Worm (Caenorhabditis elegans) whole organism, L2 larva: Measurements from ENCODE around the gene phf-34.

Experiments
- alr-1 ChIP-seq: fragments of 150-350 bp; optimal IDR thresholded peaks from 2 replicates; lab custom pipeline; 2014; ENCODE audit warnings: missing biosample characterization, missing genetic modification characterization
- ceh-82 ChIP-seq: fragments of 150-350 bp; optimal IDR thresholded peaks from 2 replicates; lab custom pipeline; 2014; ENCODE audit warnings: missing biosample characterization, missing genetic modification characterization
- egl-27 ChIP-seq: sonication (generic microtip); optimal IDR thresholded peaks from 3 replicates; lab custom pipeline; 2017; ENCODE audit warnings: missing biosample characterization, missing genetic modification reagents, missing genetic modification characterization
- fos-1 ChIP-seq: fragments of 150-350 bp; optimal IDR thresholded peaks from 2 replicates; lab custom pipeline; 2014; ENCODE audit warnings: missing biosample characterization, missing genetic modification characterization
- lin-39 ChIP-seq: fragments of 150-350 bp; optimal IDR thresholded peaks from 2 replicates; lab custom pipeline; 2014; ENCODE audit warnings: missing biosample characterization, missing genetic modification reagents, missing genetic modification characterization
- lsy-2 ChIP-seq, 2 experiments: fragments of 150-350 bp in 1 of 2; sonication (generic microtip) in 1 of 2; optimal IDR thresholded peaks; 2 replicates each; lab custom pipeline; 2014 to 2017; ENCODE audit warnings: missing biosample characterization in 2 of 2, missing genetic modification characterization in 2 of 2
- mdl-1 ChIP-seq, 2 experiments: fragments of 150-350 bp in 1 of 2; sonication (generic microtip) in 1 of 2; optimal IDR thresholded peaks; 2 replicates each; lab custom pipeline; 2017; ENCODE audit warnings: missing biosample characterization in 2 of 2, missing genetic modification characterization in 2 of 2
- nhr-237 ChIP-seq: fragments of 150-350 bp; optimal IDR thresholded peaks from 2 replicates; lab custom pipeline; 2014; ENCODE audit warnings: missing biosample characterization, missing genetic modification characterization
- nhr-25 ChIP-seq: fragments of 150-350 bp; sonication (generic microtip); optimal IDR thresholded peaks from 3 replicates; lab custom pipeline; 2014; ENCODE audit warnings: missing biosample characterization, missing genetic modification characterization
- nhr-77 ChIP-seq: fragments of 150-350 bp; optimal IDR thresholded peaks from 2 replicates; lab custom pipeline; 2014; ENCODE audit warnings: missing biosample characterization, missing genetic modification characterization
- sem-4 ChIP-seq: fragments of 150-350 bp; optimal IDR thresholded peaks from 2 replicates; lab custom pipeline; 2014; ENCODE audit warnings: missing biosample characterization, missing genetic modification reagents, missing genetic modification characterization
- unc-62 ChIP-seq: fragments of 150-350 bp; optimal IDR thresholded peaks from 2 replicates; lab custom pipeline; 2014; ENCODE audit warnings: missing biosample characterization, missing genetic modification reagents, missing genetic modification characterization
- zag-1 ChIP-seq: fragments of 150-350 bp; optimal IDR thresholded peaks from 2 replicates; lab custom pipeline; 2014; ENCODE audit warnings: missing biosample characterization, missing genetic modification characterization

DNA sequence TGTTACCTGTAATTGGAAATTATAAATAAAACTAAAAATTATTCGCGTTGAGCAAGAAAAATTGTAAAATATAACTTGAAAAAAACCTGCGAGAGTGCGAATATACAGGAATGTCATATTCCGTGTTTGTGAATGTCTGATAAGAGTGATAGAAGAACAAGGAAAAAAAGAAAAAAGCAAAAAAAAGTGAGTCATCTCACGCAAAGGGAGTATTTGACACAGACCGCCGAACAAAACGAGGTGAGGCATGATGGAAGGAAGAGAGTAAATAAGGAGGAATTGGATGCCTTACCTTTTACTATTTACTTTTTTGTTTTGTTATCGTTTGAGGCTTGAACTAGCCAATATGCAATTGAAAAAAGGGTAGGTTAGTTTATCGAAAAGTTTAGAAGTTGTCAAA is 7.0 kb downstream of the phf-34 start, which contains the start of gene F21G4.1:
- no peak for TF ChIP-seq zag-1 (tag; lab: Kevin White, UChicago)
- no peak for TF ChIP-seq lin-39 (tag; lab: Kevin White, UChicago)
- TF ChIP-seq ceh-82 (tag; lab: Kevin White, UChicago): no peak
- no peak for TF ChIP-seq nhr-77 (tag; lab: Kevin White, UChicago)
- TF ChIP-seq unc-62: no peak
- TF ChIP-seq nhr-25 (tag; lab: Kevin White, UChicago): no peak
- no peak for TF ChIP-seq nhr-237
- no peak for TF ChIP-seq egl-27 (tag; lab: Kevin White, UChicago)
- peak; percentile 97 for TF ChIP-seq fos-1 (tag; lab: Kevin White, UChicago)
- no peak for TF ChIP-seq lsy-2 (tag; optimal IDR thresholded peaks at IDR 0.05; lab: Kevin White, UChicago)
- TF ChIP-seq mdl-1 (tag; optimal IDR thresholded peaks at IDR 0.05; lab: Kevin White, UChicago): no peak
- no peak for TF ChIP-seq sem-4 (tag; lab: Kevin White, UChicago)
- TF ChIP-seq alr-1: no peak
